Fruit fly (Drosophila melanogaster) whole organism, embryonic: ENCODE measurements around the gene orion.

ENCODE experiments used
- Asciz ChIP-seq: fragments of 200-800 bp; sonication (Bioruptor generic); optimal IDR thresholded peaks from 2 replicates; lab custom pipeline; 2017; ENCODE audit warnings: missing biosample characterization, mild to moderate bottlenecking, missing genetic modification characterization, missing genetic modification reagents
- Awh ChIP-seq: fragments of 200-800 bp; sonication (Bioruptor generic); IDR thresholded peaks from 2 replicates; pipeline ENCODE4, ENCODE4 v1.3.6; 2022; ENCODE audit warnings: missing biosample characterization, missing genetic modification characterization
- Bgb ChIP-seq: fragments of 200-800 bp; sonication (Bioruptor generic); IDR thresholded peaks from 2 replicates; pipeline ENCODE4 v1.3.6; 2022; ENCODE audit warnings: missing biosample characterization, missing genetic modification characterization; ENCODE audit not compliant: partially characterized antibody
- CG10654 ChIP-seq: fragments of 200-800 bp; sonication (Bioruptor generic); optimal IDR thresholded peaks from 2 replicates; lab custom pipeline; 2016; ENCODE audit warnings: missing biosample characterization, missing genetic modification characterization
- CG11560 ChIP-seq: fragments of 200-800 bp; sonication (Bioruptor generic); IDR thresholded peaks from 3 replicates; pipeline ENCODE4 v1.3.6; 2022; ENCODE audit warnings: missing biosample characterization, missing genetic modification characterization
- CG12769 ChIP-seq: fragments of 200-800 bp; sonication (Bioruptor generic); optimal IDR thresholded peaks from 2 replicates; lab custom pipeline; 2019; ENCODE audit warnings: missing biosample characterization, mild to moderate bottlenecking, missing genetic modification characterization, moderate library complexity
- CG14667 ChIP-seq: fragments of 200-800 bp; sonication (Bioruptor generic); IDR thresholded peaks from 2 replicates; pipeline ENCODE4 v1.3.6; 2022; ENCODE audit warnings: missing biosample characterization, missing genetic modification characterization
- CG17359 ChIP-seq: fragments of 200-800 bp; sonication (Bioruptor generic); optimal IDR thresholded peaks from 3 replicates; lab custom pipeline; 2018; ENCODE audit warnings: missing biosample characterization, mild to moderate bottlenecking, missing genetic modification characterization, moderate library complexity
- CG17361 ChIP-seq: fragments of 200-800 bp; sonication (Bioruptor generic); IDR thresholded peaks from 3 replicates; pipeline ENCODE4 v1.3.6; 2022; ENCODE audit warnings: missing biosample characterization, missing genetic modification characterization
- CG17568 ChIP-seq: fragments of 200-800 bp; sonication (Bioruptor generic); optimal IDR thresholded peaks from 2 replicates; lab custom pipeline; 2018; ENCODE audit warnings: missing biosample characterization, mild to moderate bottlenecking, missing genetic modification characterization, moderate library complexity
- CG17912 ChIP-seq: fragments of 200-800 bp; sonication (Bioruptor generic); optimal IDR thresholded peaks from 2 replicates; lab custom pipeline; 2018; ENCODE audit warnings: missing biosample characterization, mild to moderate bottlenecking, missing genetic modification characterization
- CG3163 ChIP-seq: fragments of 200-800 bp; sonication (Bioruptor generic); optimal IDR thresholded peaks from 3 replicates; lab custom pipeline; 2016; ENCODE audit warnings: missing biosample characterization, missing genetic modification characterization
- CG3407 ChIP-seq: fragments of 200-800 bp; sonication (Bioruptor generic); optimal IDR thresholded peaks from 2 replicates; lab custom pipeline; 2018; ENCODE audit warnings: missing biosample characterization, mild to moderate bottlenecking, missing genetic modification characterization
- CG43689 ChIP-seq: fragments of 200-800 bp; sonication (Bioruptor generic); IDR thresholded peaks from 2 replicates; pipeline ENCODE4 v1.3.6; 2022; ENCODE audit warnings: missing biosample characterization, missing genetic modification characterization
- CG5953 ChIP-seq: fragments of 200-800 bp; sonication (Bioruptor generic); IDR thresholded peaks from 2 replicates; pipeline ENCODE4 v1.3.6; 2022; ENCODE audit warnings: missing biosample characterization, missing genetic modification characterization
- CG6813 ChIP-seq: fragments of 200-800 bp; sonication (Bioruptor generic); optimal IDR thresholded peaks from 2 replicates; lab custom pipeline; 2017; ENCODE audit warnings: missing biosample characterization, missing genetic modification characterization, mild to moderate bottlenecking, moderate library complexity, missing genetic modification reagents
- CG8290 ChIP-seq, 3 experiments: fragments of 200-800 bp; sonication (Bioruptor generic); optimal IDR thresholded peaks; 2 replicates each; lab custom pipeline; 2016 to 2019; ENCODE audit warnings: missing biosample characterization in 3 of 3, missing genetic modification characterization in 3 of 3, mild to moderate bottlenecking in 2 of 3, moderate library complexity in 1 of 3
- CHES-1-like ChIP-seq: fragments of 200-800 bp; sonication (Bioruptor generic); optimal IDR thresholded peaks from 2 replicates; lab custom pipeline; 2016; ENCODE audit warnings: missing biosample characterization, missing genetic modification characterization
- CrebB ChIP-seq: fragments of 200-800 bp; sonication (Bioruptor generic); optimal IDR thresholded peaks from 3 replicates; lab custom pipeline; 2018; ENCODE audit warnings: missing biosample characterization, mild to moderate bottlenecking, missing genetic modification characterization
- D ChIP-seq, 2 experiments: fragments of 200-800 bp in 1 of 2; fragments of >200 bp in 1 of 2; sonication (Bioruptor generic) in 1 of 2; optimal IDR thresholded peaks; 2 replicates in 1 of 2; 3 replicates in 1 of 2; lab custom pipeline; 2017; ENCODE audit warnings: mild to moderate bottlenecking in 1 of 2, missing biosample characterization in 1 of 2, missing genetic modification characterization in 1 of 2, missing genetic modification reagents in 1 of 2
- D19B ChIP-seq: fragments of 200-800 bp; sonication (Bioruptor generic); optimal IDR thresholded peaks from 2 replicates; lab custom pipeline; 2017; ENCODE audit warnings: missing biosample characterization, mild to moderate bottlenecking, missing genetic modification characterization
- Dip2 ChIP-seq: fragments of 200-800 bp; sonication (Bioruptor generic); IDR thresholded peaks from 2 replicates; pipeline ENCODE4 v1.3.6; 2022; ENCODE audit warnings: missing biosample characterization, missing genetic modification characterization
- Doc3 ChIP-seq: fragments of 200-800 bp; sonication (Bioruptor generic); IDR thresholded peaks from 3 replicates; pipeline ENCODE4 v1.3.6; 2022; ENCODE audit warnings: missing biosample characterization, missing genetic modification characterization; ENCODE audit not compliant: partially characterized antibody
- ERR ChIP-seq: fragments of 200-800 bp; sonication (Bioruptor generic); optimal IDR thresholded peaks from 2 replicates; lab custom pipeline; 2016; ENCODE audit warnings: missing biosample characterization, missing genetic modification characterization
- Hr39 ChIP-seq: fragments of >200 bp; optimal IDR thresholded peaks from 2 replicates; lab custom pipeline; 2017
- Hsf ChIP-seq: fragments of 200-800 bp; sonication (Bioruptor generic); optimal IDR thresholded peaks from 3 replicates; lab custom pipeline; 2016; ENCODE audit warnings: missing biosample characterization, missing genetic modification characterization
- Jarid2 ChIP-seq: fragments of 200-800 bp; sonication (Bioruptor generic); optimal IDR thresholded peaks from 3 replicates; lab custom pipeline; 2017; ENCODE audit warnings: mild to moderate bottlenecking, missing biosample characterization, missing genetic modification reagents, missing genetic modification characterization
- Opbp ChIP-seq: fragments of 200-800 bp; sonication (Bioruptor generic); IDR thresholded peaks from 3 replicates; pipeline ENCODE4 v1.3.6; 2022; ENCODE audit warnings: missing biosample characterization, missing genetic modification characterization; ENCODE audit not compliant: partially characterized antibody
- YL-1 ChIP-seq: fragments of 200-800 bp; sonication (Bioruptor generic); optimal IDR thresholded peaks from 3 replicates; lab custom pipeline; 2017; ENCODE audit warnings: missing biosample characterization, mild to moderate bottlenecking, missing genetic modification characterization
- amos ChIP-seq: fragments of 200-800 bp; sonication (Bioruptor generic); IDR thresholded peaks from 2 replicates; pipeline ENCODE4 v1.3.6; 2022; ENCODE audit warnings: missing biosample characterization, missing genetic modification characterization; ENCODE audit not compliant: partially characterized antibody
- chif ChIP-seq, 2 experiments: fragments of 200-800 bp; sonication (Bioruptor generic); optimal IDR thresholded peaks; 3 replicates each; lab custom pipeline; 2016; ENCODE audit warnings: missing biosample characterization in 2 of 2, missing genetic modification characterization in 2 of 2
- dan ChIP-seq: fragments of 200-800 bp; sonication (Bioruptor generic); IDR thresholded peaks from 2 replicates; pipeline ENCODE4 v1.3.6; 2022; ENCODE audit warnings: missing biosample characterization, missing genetic modification characterization
- fd102C ChIP-seq: fragments of 200-800 bp; sonication (Bioruptor generic); optimal IDR thresholded peaks from 2 replicates; lab custom pipeline; 2018; ENCODE audit warnings: missing biosample characterization, mild to moderate bottlenecking, missing genetic modification characterization, moderate library complexity
- fru ChIP-seq: fragments of >200 bp; optimal IDR thresholded peaks from 2 replicates; lab custom pipeline; 2017
- gem ChIP-seq: fragments of 200-800 bp; sonication (Bioruptor generic); optimal IDR thresholded peaks from 2 replicates; lab custom pipeline; 2019; ENCODE audit warnings: missing biosample characterization, mild to moderate bottlenecking, missing genetic modification characterization, moderate library complexity
- hkb ChIP-seq, 2 experiments: fragments of 200-800 bp in 1 of 2; fragments of >200 bp in 1 of 2; sonication (Bioruptor generic) in 1 of 2; IDR thresholded peaks in 1 of 2; optimal IDR thresholded peaks in 1 of 2; 2 replicates each; pipeline versions ENCODE4 v1.3.6 to Lab custom; 2017 to 2022; ENCODE audit warnings: missing biosample characterization in 1 of 2, missing genetic modification characterization in 1 of 2
- hth ChIP-seq: fragments of >200 bp; optimal IDR thresholded peaks from 2 replicates; lab custom pipeline; 2017; ENCODE audit warnings: inconsistent platforms
- kni ChIP-seq: fragments of 200-800 bp; sonication (Bioruptor generic); optimal IDR thresholded peaks from 3 replicates; lab custom pipeline; 2017; ENCODE audit warnings: mild to moderate bottlenecking, missing biosample characterization, missing genetic modification reagents, missing genetic modification characterization
- lov ChIP-seq, 2 experiments: fragments of 200-800 bp in 1 of 2; fragments of >200 bp in 1 of 2; sonication (Bioruptor generic) in 1 of 2; IDR thresholded peaks in 1 of 2; optimal IDR thresholded peaks in 1 of 2; 2 replicates in 1 of 2; 3 replicates in 1 of 2; pipeline versions ENCODE4 v1.3.6 to Lab custom; 2017 to 2022; ENCODE audit warnings: missing biosample characterization in 1 of 2, missing genetic modification characterization in 1 of 2
- nmo ChIP-seq: fragments of 200-800 bp; sonication (Bioruptor generic); optimal IDR thresholded peaks from 2 replicates; lab custom pipeline; 2018; ENCODE audit warnings: missing biosample characterization, mild to moderate bottlenecking, missing genetic modification characterization, moderate library complexity
- phol ChIP-seq: fragments of 200-800 bp; sonication (Bioruptor generic); optimal IDR thresholded peaks from 3 replicates; lab custom pipeline; 2018; ENCODE audit warnings: missing biosample characterization, mild to moderate bottlenecking, missing genetic modification characterization, moderate library complexity
- scrt ChIP-seq: fragments of 200-800 bp; sonication (Bioruptor generic); optimal IDR thresholded peaks from 2 replicates; lab custom pipeline; 2018; ENCODE audit warnings: missing biosample characterization, mild to moderate bottlenecking, missing genetic modification characterization, moderate library complexity
- slbo ChIP-seq: fragments of 200-800 bp; sonication (Bioruptor generic); IDR thresholded peaks from 2 replicates; pipeline ENCODE4 v1.3.6; 2022; ENCODE audit warnings: missing biosample characterization, missing genetic modification characterization
- sna ChIP-seq: fragments of 200-800 bp; sonication (Bioruptor generic); IDR thresholded peaks from 2 replicates; pipeline ENCODE4 v1.3.6; 2022; ENCODE audit warnings: missing biosample characterization, missing genetic modification characterization; ENCODE audit not compliant: partially characterized antibody
- sr ChIP-seq: fragments of 200-800 bp; sonication (Bioruptor generic); IDR thresholded peaks from 3 replicates; pipeline ENCODE4 v1.3.6; 2022; ENCODE audit warnings: missing biosample characterization, missing genetic modification characterization
- trh ChIP-seq: fragments of 200-800 bp; sonication (Bioruptor generic); optimal IDR thresholded peaks from 2 replicates; lab custom pipeline; 2016; ENCODE audit warnings: missing biosample characterization, missing genetic modification characterization
- yki ChIP-seq: fragments of >200 bp; optimal IDR thresholded peaks from 3 replicates; lab custom pipeline; 2018
- z ChIP-seq: fragments of 200-800 bp; sonication (Bioruptor generic); IDR thresholded peaks from 3 replicates; pipeline ENCODE4 v1.3.6; 2022; ENCODE audit warnings: missing biosample characterization, missing genetic modification characterization

Gene orion

DNA sequence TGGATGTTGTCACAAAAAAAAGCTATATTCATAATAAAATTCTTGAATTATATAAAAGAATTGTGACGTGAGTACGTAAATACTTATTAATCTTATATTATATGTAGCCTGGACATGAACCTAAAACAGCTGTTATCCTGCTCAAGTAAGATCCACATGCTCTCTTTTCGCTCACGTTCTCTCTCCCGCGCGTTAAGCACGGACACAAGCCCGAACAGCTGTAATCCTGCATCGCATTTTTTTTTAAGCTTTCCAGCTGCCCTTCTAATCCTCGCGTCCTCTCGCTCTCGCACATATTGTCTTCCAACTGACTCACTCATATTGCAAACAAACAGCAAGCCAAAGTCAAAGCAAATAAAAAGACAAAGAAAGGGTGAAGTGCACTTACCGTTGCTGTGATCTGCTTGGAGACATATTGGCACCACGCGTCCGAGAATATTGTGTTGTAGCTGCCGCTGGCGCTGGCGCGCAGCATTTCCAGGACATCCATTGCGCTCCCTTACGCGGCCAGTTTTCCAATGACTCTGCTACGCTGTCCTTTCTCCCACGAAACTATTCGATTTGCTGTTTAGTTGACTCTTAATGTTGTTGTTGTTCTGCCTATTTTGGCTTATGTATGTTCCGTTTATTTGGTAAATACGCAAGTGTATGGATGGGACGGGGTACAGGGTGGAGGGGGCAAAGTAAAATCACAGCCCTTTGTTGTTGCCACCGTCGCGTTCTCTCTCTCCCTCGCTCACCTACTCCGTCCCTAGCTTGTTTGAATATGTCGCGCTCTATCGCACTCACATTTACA, 20.5 kb upstream of the orion start (continued):
- TF ChIP-seq Jarid2 (GFP tag; lab: Kevin White, UChicago), result no peak
- TF ChIP-seq amos (GFP tag; lab: Robert Waterston, UW), result no peak; the same call in 1 of the 2 replicates
- no peak for TF ChIP-seq YL-1 (GFP tag; lab: Kevin White, UChicago)
- no peak for TF ChIP-seq nmo (GFP tag; lab: Kevin White, UChicago)
- TF ChIP-seq CG12769, result peak; percentile 17
- TF ChIP-seq Dip2 (GFP tag; lab: Robert Waterston, UW), result no peak
- TF ChIP-seq Asciz (GFP tag; lab: Kevin White, UChicago), result no peak
- TF ChIP-seq fru (lab: Kevin White, UChicago), result no peak
- TF ChIP-seq CG14667 (GFP tag; lab: Robert Waterston, UW), result no peak
- TF ChIP-seq trh, result no peak
- no peak for TF ChIP-seq lov (optimal IDR thresholded peaks at IDR 0.05; lab: Kevin White, UChicago)
- no peak for TF ChIP-seq lov (GFP tag; IDR thresholded peaks at IDR 0.05; lab: Robert Waterston, UW)
- peak; percentile 10; the same call in 1 of the 2 replicates for TF ChIP-seq Bgb (GFP tag; lab: Robert Waterston, UW)
- TF ChIP-seq D19B (GFP tag; lab: Kevin White, UChicago), result no peak
- TF ChIP-seq Doc3 (GFP tag; lab: Robert Waterston, UW), result no peak
- TF ChIP-seq CG5953, result no peak
- TF ChIP-seq CG17361, result no peak
- no peak for TF ChIP-seq CG8290 (GFP tag; optimal IDR thresholded peaks at IDR 0.05; lab: Kevin White, UChicago)
- peak in 1 of 2 experiments; percentile 59 for TF ChIP-seq CG8290 (tag; optimal IDR thresholded peaks at IDR 0.05; lab: Kevin White, UChicago)
- TF ChIP-seq hth (lab: Kevin White, UChicago), result no peak
- TF ChIP-seq CG17568 (GFP tag; lab: Kevin White, UChicago), result no peak
- TF ChIP-seq CG17359 (tag; lab: Kevin White, UChicago), result no peak
- no peak for TF ChIP-seq fd102C (GFP tag; lab: Kevin White, UChicago)
- no peak for TF ChIP-seq z (GFP tag; lab: Robert Waterston, UW)
- TF ChIP-seq Opbp (GFP tag; lab: Robert Waterston, UW), result no peak
- peak; percentile 2 for TF ChIP-seq CrebB (tag; lab: Kevin White, UChicago)
- no peak for TF ChIP-seq Hsf (GFP tag; lab: Kevin White, UChicago)
- no peak for TF ChIP-seq ERR (GFP tag; lab: Kevin White, UChicago)
- no peak for TF ChIP-seq CG6813 (GFP tag; lab: Kevin White, UChicago)
- no peak for TF ChIP-seq CG10654
- no peak for TF ChIP-seq CG3407
- no peak for TF ChIP-seq CG43689
- TF ChIP-seq gem (tag; lab: Kevin White, UChicago), result no peak
- no peak for TF ChIP-seq Hr39 (lab: Kevin White, UChicago)
- TF ChIP-seq phol, result no peak
- no peak for TF ChIP-seq CG3163 (GFP tag; lab: Kevin White, UChicago)
- TF ChIP-seq sna (GFP tag; lab: Robert Waterston, UW), result no peak
- TF ChIP-seq D (optimal IDR thresholded peaks at IDR 0.05; lab: Kevin White, UChicago), result no peak
- peak; percentile 5 for TF ChIP-seq D (GFP tag; optimal IDR thresholded peaks at IDR 0.05; lab: Kevin White, UChicago)
- no peak for TF ChIP-seq sr
- TF ChIP-seq hkb (optimal IDR thresholded peaks at IDR 0.05; lab: Kevin White, UChicago), result no peak
- no peak for TF ChIP-seq hkb (GFP tag; IDR thresholded peaks at IDR 0.05; lab: Robert Waterston, UW)
- TF ChIP-seq chif (GFP tag; optimal IDR thresholded peaks at IDR 0.05; lab: Kevin White, UChicago), result no peak
- no peak for TF ChIP-seq Awh (GFP tag; lab: Robert Waterston, UW)
- TF ChIP-seq CHES-1-like (GFP tag; lab: Kevin White, UChicago), result no peak
- TF ChIP-seq scrt (GFP tag; lab: Kevin White, UChicago), result no peak
- TF ChIP-seq CG17912, result no peak
- no peak for TF ChIP-seq dan (GFP tag; lab: Robert Waterston, UW)
- TF ChIP-seq yki (lab: Kevin White, UChicago), result no peak
- TF ChIP-seq kni (GFP tag; lab: Kevin White, UChicago), result peak; percentile 6
- TF ChIP-seq slbo (GFP tag; lab: Robert Waterston, UW), result no peak
- no peak for TF ChIP-seq CG11560 (tag; lab: Robert Waterston, UW)
